Fruit fly (Drosophila melanogaster): ENCODE data around the gene HLH4C.

DNA sequence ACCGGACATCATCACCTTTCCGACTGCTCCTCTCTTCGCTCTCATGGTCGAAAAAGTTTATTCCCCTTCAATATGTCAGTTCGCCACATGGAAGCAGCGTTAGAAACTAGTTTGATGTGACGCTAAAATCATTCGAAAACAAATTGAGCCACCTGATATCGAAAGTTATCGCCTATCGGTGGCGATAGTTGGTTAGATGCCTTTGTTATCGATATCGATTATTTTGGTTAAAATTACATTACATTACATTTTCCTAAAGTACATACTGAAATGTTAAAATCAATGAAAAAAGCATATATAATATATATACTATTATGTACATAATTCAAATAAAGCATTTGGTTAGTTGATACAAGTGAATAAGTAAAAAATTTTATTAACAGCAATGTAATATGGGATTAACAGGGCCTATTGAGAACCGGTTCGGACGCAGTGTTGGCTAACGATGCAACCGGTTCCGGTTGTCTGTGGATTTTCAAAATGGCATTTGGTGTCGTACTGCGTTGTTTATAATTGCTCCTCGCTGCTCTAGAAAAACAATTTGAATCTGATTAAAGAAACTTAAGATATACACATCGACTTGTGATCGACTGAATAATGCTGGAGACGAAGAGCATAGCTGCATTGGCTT lies 11.2 kb downstream of the HLH4C start, which contains the start of the genes Alms1a and pon:
- TF ChIP-seq CTCF (optimal IDR thresholded peaks at IDR 0.05) (no peak), CG8478 (optimal IDR thresholded peaks at IDR 0.05) (no peak)

Data from S2 (cell line).